Fruit fly (Drosophila melanogaster): Measurements from ENCODE around the gene RhoGAP92B.

The RhoGAP92B gene

dm6 chr3R:19901742-19902141 is 3.2 kb upstream of the RhoGAP92B start:
- TF ChIP-seq CG16779 (tag; optimal IDR thresholded peaks at IDR 0.05): no peak
- peak; percentile 94 for TF ChIP-seq svp (GFP tag)
- no peak for TF ChIP-seq CG11294 (GFP tag; IDR thresholded peaks at IDR 0.05)

DNA sequence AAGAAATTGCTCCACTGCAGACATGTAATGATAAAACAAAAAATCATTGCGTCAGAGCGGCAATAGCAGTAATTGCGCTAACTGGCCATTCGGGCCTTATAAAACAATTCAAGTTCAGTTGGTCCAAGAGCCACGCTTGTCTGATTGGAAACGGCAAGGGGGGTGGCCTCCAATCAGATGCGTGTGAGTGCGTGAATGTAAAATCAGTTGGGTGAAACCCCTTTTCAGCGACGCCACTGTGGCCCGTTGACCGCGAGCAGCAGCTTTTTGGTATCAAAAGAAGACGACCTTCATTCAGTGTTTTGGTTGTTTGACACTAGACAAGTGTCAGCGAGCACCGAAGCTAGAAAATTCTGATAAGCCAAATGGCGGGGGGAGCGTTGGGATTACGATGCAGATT is 2.6 kb upstream of the RhoGAP92B start:
- TF ChIP-seq eg (GFP tag; IDR thresholded peaks at IDR 0.05): no peak
- TF ChIP-seq Eip75B (GFP tag; optimal IDR thresholded peaks at IDR 0.05): no peak
- TF ChIP-seq acj6 (GFP tag; optimal IDR thresholded peaks at IDR 0.05): no peak
- no peak for TF ChIP-seq topi (GFP tag; optimal IDR thresholded peaks at IDR 0.05)
- no peak for TF ChIP-seq CG11902 (GFP tag; optimal IDR thresholded peaks at IDR 0.05)

dm6 chr3R:19902926-19903739 is 1.8 kb upstream of the RhoGAP92B start, which contains the start of gene ClpX:
TSS of gene ClpX (minus strand) at chr3R:19903689.
- TF ChIP-seq CG3919 (GFP tag; optimal IDR thresholded peaks at IDR 0.05): no peak
- no peak for TF ChIP-seq CG11762 (GFP tag; optimal IDR thresholded peaks at IDR 0.05; ENCODE audit: insufficient read depth)
- no peak for TF ChIP-seq dac (GFP tag; optimal IDR thresholded peaks at IDR 0.05)
- no peak for TF ChIP-seq cyc (GFP tag; optimal IDR thresholded peaks at IDR 0.05)
- no peak for TF ChIP-seq Smox (GFP tag; optimal IDR thresholded peaks at IDR 0.05)
- TF ChIP-seq vri (GFP tag; optimal IDR thresholded peaks at IDR 0.05): peak; percentile 39
- no peak for TF ChIP-seq Gug (GFP tag; IDR thresholded peaks at IDR 0.05)
- peak; percentile 82 for TF ChIP-seq svp (GFP tag)
- TF ChIP-seq Eip78C (GFP tag): peak; percentile 73
- TF ChIP-seq esn (GFP tag; optimal IDR thresholded peaks at IDR 0.05): peak; percentile 0
- TF ChIP-seq CG15336 (GFP tag; IDR thresholded peaks at IDR 0.05): 0 out of 2 replicates have a peak, but pooled peaks have one; percentile 20
- TF ChIP-seq pdm3 (GFP tag; optimal IDR thresholded peaks at IDR 0.05): no peak
- no peak for TF ChIP-seq acj6 (GFP tag; optimal IDR thresholded peaks at IDR 0.05)

DNA sequence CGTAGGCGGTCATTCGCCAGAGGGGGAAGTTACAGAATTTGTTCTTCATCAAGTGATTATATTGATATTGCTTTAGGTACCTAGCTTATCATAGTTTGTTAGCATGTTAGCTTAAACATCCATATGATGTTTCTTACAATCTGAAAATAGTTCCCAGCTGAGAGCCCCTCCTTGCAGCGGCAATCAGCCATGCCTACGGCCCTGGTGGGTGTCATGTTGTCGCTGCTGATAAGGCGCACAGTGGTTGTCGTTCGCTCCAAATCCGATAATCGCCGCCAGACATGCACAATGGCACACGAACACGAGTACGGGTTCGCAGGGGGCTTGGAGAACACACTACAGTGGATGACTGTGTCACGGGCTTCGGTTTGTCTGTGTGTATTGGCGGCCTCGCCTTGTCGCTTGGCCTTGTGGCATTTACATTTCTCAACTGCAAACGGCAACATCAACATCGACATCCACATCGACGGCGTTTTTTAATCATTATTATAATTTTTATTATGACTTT is 1.0 kb downstream of the RhoGAP92B start:
- TF ChIP-seq Ets21C (GFP tag; optimal IDR thresholded peaks at IDR 0.05): peak; percentile 89
- peak; percentile 87 for TF ChIP-seq Met (GFP tag; optimal IDR thresholded peaks at IDR 0.05)
- peak; percentile 87 for TF ChIP-seq CG3919 (GFP tag; optimal IDR thresholded peaks at IDR 0.05)
- peak; percentile 66 for TF ChIP-seq Eip93F (GFP tag; optimal IDR thresholded peaks at IDR 0.05)
- TF ChIP-seq CG8319 (GFP tag; optimal IDR thresholded peaks at IDR 0.05): peak; percentile 86
- TF ChIP-seq CG6163 (GFP tag; IDR thresholded peaks at IDR 0.05): peak; percentile 91
- TF ChIP-seq CG8119 (GFP tag; IDR thresholded peaks at IDR 0.05): peak; percentile 86
- TF ChIP-seq CG15336 (GFP tag; IDR thresholded peaks at IDR 0.05): peak; percentile 91
- TF ChIP-seq CG31627 (GFP tag; optimal IDR thresholded peaks at IDR 0.05): peak; percentile 95
- TF ChIP-seq Gug (GFP tag; IDR thresholded peaks at IDR 0.05): peak; percentile 81
- TF ChIP-seq acj6 (GFP tag; optimal IDR thresholded peaks at IDR 0.05): peak; percentile 89
- peak; percentile 92 for TF ChIP-seq OdsH (GFP tag; optimal IDR thresholded peaks at IDR 0.05)
- peak; percentile 74 for TF ChIP-seq CG6276 (GFP tag; optimal IDR thresholded peaks at IDR 0.05)
- TF ChIP-seq fd85E (GFP tag; optimal IDR thresholded peaks at IDR 0.05): no peak
- peak; percentile 81 for TF ChIP-seq CG3032 (tag; optimal IDR thresholded peaks at IDR 0.05)
- peak; percentile 90 for TF ChIP-seq Sox102F (GFP tag; optimal IDR thresholded peaks at IDR 0.05)
- peak; percentile 68 for TF ChIP-seq CG16779 (tag; optimal IDR thresholded peaks at IDR 0.05)
- TF ChIP-seq CG10669 (GFP tag; optimal IDR thresholded peaks at IDR 0.05): peak; percentile 80
- peak; percentile 91 for TF ChIP-seq cyc (GFP tag; optimal IDR thresholded peaks at IDR 0.05)
- TF ChIP-seq CG6854 (GFP tag; optimal IDR thresholded peaks at IDR 0.05): peak; percentile 53
- TF ChIP-seq Eip78C (GFP tag): peak; percentile 95
- TF ChIP-seq Ets96B (tag; optimal IDR thresholded peaks at IDR 0.05): peak; percentile 80
- peak; percentile 87 for TF ChIP-seq achi (GFP tag; optimal IDR thresholded peaks at IDR 0.05)
- peak; percentile 91 for TF ChIP-seq lz (GFP tag; optimal IDR thresholded peaks at IDR 0.05)
- peak; percentile 91 for TF ChIP-seq eg (GFP tag; IDR thresholded peaks at IDR 0.05)
- no peak for TF ChIP-seq CG4318 (GFP tag; optimal IDR thresholded peaks at IDR 0.05)
- peak; percentile 98 for TF ChIP-seq svp (GFP tag)
- TF ChIP-seq dac (GFP tag; optimal IDR thresholded peaks at IDR 0.05): peak; percentile 63
- peak; percentile 86 for TF ChIP-seq CG32006 (GFP tag; optimal IDR thresholded peaks at IDR 0.05)
- no peak for TF ChIP-seq Hr38 (GFP tag; optimal IDR thresholded peaks at IDR 0.05)
- peak; percentile 64 for TF ChIP-seq dsx (GFP tag; optimal IDR thresholded peaks at IDR 0.05; ENCODE audit: poor library complexity, severe bottlenecking)
- peak; percentile 84 for TF ChIP-seq topi (GFP tag; optimal IDR thresholded peaks at IDR 0.05)
- TF ChIP-seq pdm3 (GFP tag; optimal IDR thresholded peaks at IDR 0.05): peak; percentile 92
- peak; percentile 61 for TF ChIP-seq fkh (GFP tag; optimal IDR thresholded peaks at IDR 0.05)
- peak; percentile 90 for TF ChIP-seq CG6792 (GFP tag; optimal IDR thresholded peaks at IDR 0.05)
- TF ChIP-seq Eip75B (GFP tag; optimal IDR thresholded peaks at IDR 0.05): peak; percentile 87
